Fruit fly (Drosophila melanogaster): ENCODE data around the gene Ino80.
A peak's percentile ranks its signal among the peaks of the same experiment; 100 is the strongest.

Ino80 gene

DNA sequence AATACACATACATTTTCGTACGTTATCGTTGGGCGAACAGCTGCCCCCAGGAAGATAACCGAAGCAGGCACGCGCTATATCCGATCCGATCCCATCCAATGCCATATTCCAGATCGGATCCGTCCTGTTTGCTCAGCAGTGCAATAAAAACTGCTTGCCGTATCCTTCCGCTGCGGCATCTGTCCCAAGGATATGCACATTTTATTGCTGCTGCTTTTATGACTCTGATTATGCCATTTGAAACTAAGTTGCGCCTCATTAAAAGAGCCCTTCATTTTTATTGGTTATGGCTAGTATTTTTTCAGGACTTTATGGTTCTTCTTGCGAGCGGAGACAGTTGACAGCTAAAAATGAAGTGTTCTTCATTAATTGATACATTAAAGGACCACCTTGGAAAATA lies 67.5 kb downstream of the Ino80 start:
- TF ChIP-seq Pif1B (GFP tag; optimal IDR thresholded peaks at IDR 0.05) (no peak), CG10348 (GFP tag; IDR thresholded peaks at IDR 0.05) (no peak), CG32121 (GFP tag; IDR thresholded peaks at IDR 0.05) (no peak), CG8301 (tag; optimal IDR thresholded peaks at IDR 0.05) (no peak), CG14655 (GFP tag; optimal IDR thresholded peaks at IDR 0.05) (no peak), CG17806 (tag; optimal IDR thresholded peaks at IDR 0.05) (no peak), CG13204 (GFP tag; optimal IDR thresholded peaks at IDR 0.05) (no peak), rn (GFP tag; IDR thresholded peaks at IDR 0.05) (no peak), EcR (GFP tag; optimal IDR thresholded peaks at IDR 0.05) (no peak), Pif1A (GFP tag; optimal IDR thresholded peaks at IDR 0.05) (no peak), CG8159 (tag; optimal IDR thresholded peaks at IDR 0.05) (no peak)

- TF ChIP-seq Snoo (tag; optimal IDR thresholded peaks at IDR 0.05) (no peak), Pif1B (GFP tag; optimal IDR thresholded peaks at IDR 0.05) (no peak), CG13204 (GFP tag; optimal IDR thresholded peaks at IDR 0.05) (no peak), Ets98B (GFP tag; IDR thresholded peaks at IDR 0.05) (no peak), CG17806 (tag; optimal IDR thresholded peaks at IDR 0.05) (no peak), CG15710 (tag; optimal IDR thresholded peaks at IDR 0.05) (no peak), EcR (GFP tag; optimal IDR thresholded peaks at IDR 0.05) (no peak), CG10348 (GFP tag; IDR thresholded peaks at IDR 0.05) (no peak), CG14655 (GFP tag; optimal IDR thresholded peaks at IDR 0.05) (no peak), CG4496 (GFP tag; IDR thresholded peaks at IDR 0.05) (no peak), CG8301 (tag; optimal IDR thresholded peaks at IDR 0.05) (no peak), CG34367 (tag; optimal IDR thresholded peaks at IDR 0.05) (no peak), CG32121 (GFP tag; IDR thresholded peaks at IDR 0.05) (no peak), CG9948 (tag; optimal IDR thresholded peaks at IDR 0.05) (no peak), gl (tag; optimal IDR thresholded peaks at IDR 0.05) (no peak)
Observed at dm6 chr3R:19332553-19332952, 70.4 kb downstream of the Ino80 start.

dm6 chr3R:19332052-19332451 lies 70.9 kb downstream of the Ino80 start:
- TF ChIP-seq CG13204 (GFP tag; optimal IDR thresholded peaks at IDR 0.05) = no peak
- no peak for TF ChIP-seq CG15710 (tag; optimal IDR thresholded peaks at IDR 0.05)
- TF ChIP-seq CG17806 (tag; optimal IDR thresholded peaks at IDR 0.05) = no peak
- no peak for TF ChIP-seq Pif1A (GFP tag; optimal IDR thresholded peaks at IDR 0.05)
- no peak for TF ChIP-seq rn (GFP tag; IDR thresholded peaks at IDR 0.05)
- no peak for TF ChIP-seq CG12605 (GFP tag; IDR thresholded peaks at IDR 0.05)

dm6 chr3R:19328716-19329115 lies 74.2 kb downstream of the Ino80 start:
- TF ChIP-seq EcR (GFP tag; optimal IDR thresholded peaks at IDR 0.05) = peak; percentile 61
- no peak for TF ChIP-seq CG8301 (tag; optimal IDR thresholded peaks at IDR 0.05)
- TF ChIP-seq CG9948 (tag; optimal IDR thresholded peaks at IDR 0.05) = no peak
- TF ChIP-seq CG13204 (GFP tag; optimal IDR thresholded peaks at IDR 0.05) = peak; percentile 60

- TF ChIP-seq CG32121 (GFP tag; IDR thresholded peaks at IDR 0.05) = no peak
- TF ChIP-seq D1 (tag; optimal IDR thresholded peaks at IDR 0.05) = peak; percentile 85
- TF ChIP-seq CG8159 (tag; optimal IDR thresholded peaks at IDR 0.05) = peak; percentile 21
- peak; percentile 18 for TF ChIP-seq Pif1A (GFP tag; optimal IDR thresholded peaks at IDR 0.05)
- no peak for TF ChIP-seq CG15710 (tag; optimal IDR thresholded peaks at IDR 0.05)
- peak; percentile 33 for TF ChIP-seq CG14655 (GFP tag; optimal IDR thresholded peaks at IDR 0.05)
- TF ChIP-seq CG13204 (GFP tag; optimal IDR thresholded peaks at IDR 0.05) = peak; percentile 50
Observed at dm6 chr3R:19326043-19326805, 76.7 kb downstream of the Ino80 start, which contains the start of gene Delta. Gene Delta, minus strand, starts transcription at chr3R:19326217.

- TF ChIP-seq CG14655 (GFP tag; optimal IDR thresholded peaks at IDR 0.05) (no peak), CG15710 (tag; optimal IDR thresholded peaks at IDR 0.05) (no peak), CG34367 (tag; optimal IDR thresholded peaks at IDR 0.05) (no peak), CG8301 (tag; optimal IDR thresholded peaks at IDR 0.05) (no peak), CG9948 (tag; optimal IDR thresholded peaks at IDR 0.05) (no peak), CG12605 (GFP tag; IDR thresholded peaks at IDR 0.05) (no peak), CG17806 (tag; optimal IDR thresholded peaks at IDR 0.05) (no peak), CG8159 (tag; optimal IDR thresholded peaks at IDR 0.05) (no peak)
Observed at dm6 chr3R:19322386-19322785, 80.6 kb downstream of the Ino80 start.

DNA sequence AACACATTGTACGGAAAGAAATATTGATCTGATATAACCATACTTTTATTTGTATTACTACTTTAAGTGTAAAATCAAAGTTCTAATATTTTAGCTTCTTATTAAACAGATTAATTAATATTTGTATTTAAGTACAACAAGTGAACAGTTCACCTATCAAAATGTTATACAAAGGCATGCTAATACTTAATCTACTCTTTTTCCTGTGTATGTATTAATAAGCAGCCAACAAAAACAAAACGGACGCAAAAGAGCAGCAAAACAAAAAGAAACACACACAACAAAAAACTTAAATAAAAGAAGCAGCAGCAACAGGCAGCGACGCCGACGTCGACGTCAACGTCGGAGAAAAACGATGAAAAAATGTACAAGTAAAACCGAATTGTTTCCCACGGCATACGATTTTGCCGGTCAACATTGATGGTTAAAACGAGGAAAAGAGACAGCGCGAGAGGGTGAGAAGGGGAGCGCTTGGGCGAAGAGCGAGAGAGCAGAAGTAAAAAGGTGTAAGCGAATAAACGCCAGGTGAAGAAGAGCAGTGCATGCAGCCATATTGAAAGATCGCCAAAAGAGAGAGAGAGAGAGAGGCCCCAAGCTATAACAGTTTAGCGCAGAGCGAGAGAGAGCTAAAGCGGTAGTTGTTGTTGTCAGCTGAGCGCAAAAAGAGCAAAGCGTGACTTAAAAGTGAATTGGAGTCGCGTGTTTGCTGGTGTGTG lies 81.3 kb downstream of the Ino80 start:
- TF ChIP-seq Pif1A (GFP tag; optimal IDR thresholded peaks at IDR 0.05) (peak; percentile 85), CG8159 (tag; optimal IDR thresholded peaks at IDR 0.05) (peak; percentile 84), Pif1B (GFP tag; optimal IDR thresholded peaks at IDR 0.05) (peak; percentile 79), fd96Ca (GFP tag; IDR thresholded peaks at IDR 0.05) (peak; percentile 42; the same call in 1 of the 3 replicates), Snoo (tag; optimal IDR thresholded peaks at IDR 0.05) (no peak), CG8301 (tag; optimal IDR thresholded peaks at IDR 0.05) (peak; percentile 9), Ets98B (GFP tag; IDR thresholded peaks at IDR 0.05) (peak; percentile 57; the same call in 1 of the 2 replicates), CG10348 (GFP tag; IDR thresholded peaks at IDR 0.05) (peak; percentile 47; the same call in 1 of the 2 replicates), CG12605 (GFP tag; IDR thresholded peaks at IDR 0.05) (peak; percentile 91), CG13204 (GFP tag; optimal IDR thresholded peaks at IDR 0.05) (peak; percentile 95), EcR (GFP tag; optimal IDR thresholded peaks at IDR 0.05) (peak; percentile 82), gl (tag; optimal IDR thresholded peaks at IDR 0.05) (peak; percentile 95), CG34367 (tag; optimal IDR thresholded peaks at IDR 0.05) (peak; percentile 85), CG15710 (tag; optimal IDR thresholded peaks at IDR 0.05) (peak; percentile 87), CG4496 (GFP tag; IDR thresholded peaks at IDR 0.05) (peak; percentile 82), D1 (tag; optimal IDR thresholded peaks at IDR 0.05) (peak; percentile 7), CG32121 (GFP tag; IDR thresholded peaks at IDR 0.05) (peak; percentile 43; the same call in 1 of the 2 replicates), CG17806 (tag; optimal IDR thresholded peaks at IDR 0.05) (peak; percentile 83), CG9948 (tag; optimal IDR thresholded peaks at IDR 0.05) (peak; percentile 70), rn (GFP tag; IDR thresholded peaks at IDR 0.05) (peak; percentile 39), CG14655 (GFP tag; optimal IDR thresholded peaks at IDR 0.05) (peak; percentile 56)
